Worm (Caenorhabditis elegans) whole organism, L1 larva: ENCODE results near the gene ZK688.12.

Source experiments
- C04F5.9 ChIP-seq: sonication (generic microtip); optimal IDR thresholded peaks from 2 replicates; lab custom pipeline; 2016; ENCODE audit warnings: missing genetic modification characterization, missing compliant biosample characterization
- Y116A8C.19 ChIP-seq: sonication (generic microtip); optimal IDR thresholded peaks from 2 replicates; lab custom pipeline; 2016; ENCODE audit warnings: missing compliant biosample characterization, missing genetic modification characterization, borderline replicate concordance
- ceh-63 ChIP-seq: fragments of 200-800 bp; sonication (Bioruptor generic); optimal IDR thresholded peaks from 2 replicates; lab custom pipeline; 2018; ENCODE audit warnings: mild to moderate bottlenecking, missing genetic modification characterization, missing compliant biosample characterization
- ceh-8 ChIP-seq: fragments of 200-800 bp; sonication (Bioruptor generic); optimal IDR thresholded peaks from 2 replicates; lab custom pipeline; 2018; ENCODE audit warnings: mild to moderate bottlenecking, missing genetic modification characterization, moderate library complexity, missing compliant biosample characterization
- ceh-82 ChIP-seq, 3 experiments: fragments of 150-350 bp in 1 of 3; sonication (generic microtip) in 2 of 3; optimal IDR thresholded peaks; 2 replicates each; lab custom pipeline; 2014 to 2017; ENCODE audit warnings: missing biosample characterization in 3 of 3, missing genetic modification characterization in 3 of 3
- ces-1 ChIP-seq: fragments of 150-350 bp; optimal IDR thresholded peaks from 2 replicates; lab custom pipeline; 2014; ENCODE audit warnings: missing biosample characterization, missing genetic modification reagents, missing genetic modification characterization
- dsc-1 ChIP-seq: sonication (generic microtip); optimal IDR thresholded peaks from 2 replicates; lab custom pipeline; 2016; ENCODE audit warnings: mild to moderate bottlenecking, missing genetic modification characterization, missing compliant biosample characterization
- efl-1 ChIP-seq, 4 experiments: fragments of 150-350 bp; optimal IDR thresholded peaks in 3 of 4; peaks in 1 of 4; 1 replicate in 1 of 4; 2 replicates in 3 of 4; lab custom pipeline; 2014; ENCODE audit warnings: missing biosample characterization in 2 of 4, missing genetic modification characterization in 2 of 4, missing genetic modification reagents in 2 of 4
- elt-2 ChIP-seq: sonication (generic microtip); optimal IDR thresholded peaks from 2 replicates; lab custom pipeline; 2016; ENCODE audit warnings: missing genetic modification characterization, mild to moderate bottlenecking, inconsistent platforms, missing compliant biosample characterization, missing genetic modification reagents
- elt-3 ChIP-seq, 6 experiments: fragments of 150-350 bp in 1 of 6; sonication (generic microtip); optimal IDR thresholded peaks; 2 replicates each; lab custom pipeline; 2017 to 2018; ENCODE audit warnings: missing biosample characterization in 6 of 6, missing genetic modification characterization in 6 of 6, inconsistent platforms in 1 of 6
- ets-5 ChIP-seq: fragments of 200-800 bp; sonication (Bioruptor generic); IDR thresholded peaks from 2 replicates; pipeline ENCODE4 v1.3.6; 2022; ENCODE audit warnings: missing genetic modification characterization, missing compliant biosample characterization
- fkh-8 ChIP-seq: sonication (generic microtip); optimal IDR thresholded peaks from 2 replicates; lab custom pipeline; 2016; ENCODE audit warnings: mild to moderate bottlenecking, missing genetic modification characterization, missing compliant biosample characterization
- fos-1 ChIP-seq: fragments of 150-350 bp; optimal IDR thresholded peaks from 2 replicates; lab custom pipeline; 2014; ENCODE audit warnings: missing biosample characterization, missing genetic modification characterization
- hlh-17 ChIP-seq: fragments of 200-800 bp; sonication (Bioruptor generic); optimal IDR thresholded peaks from 2 replicates; lab custom pipeline; 2018; ENCODE audit warnings: missing genetic modification characterization, mild to moderate bottlenecking, missing compliant biosample characterization, moderate library complexity, borderline replicate concordance
- jun-1 ChIP-seq: fragments of 150-350 bp; optimal IDR thresholded peaks from 2 replicates; lab custom pipeline; 2014; ENCODE audit warnings: missing biosample characterization, missing genetic modification reagents, missing genetic modification characterization
- lin-13 ChIP-seq: fragments of 150-350 bp; optimal IDR thresholded peaks from 2 replicates; lab custom pipeline; 2014; ENCODE audit warnings: missing biosample characterization, missing genetic modification reagents, missing genetic modification characterization
- lin-14 ChIP-seq: fragments of 200-800 bp; sonication (Bioruptor generic); optimal IDR thresholded peaks from 2 replicates; lab custom pipeline; 2018; ENCODE audit warnings: mild to moderate bottlenecking, missing genetic modification characterization, moderate library complexity, missing compliant biosample characterization
- lin-15B ChIP-seq: fragments of 150-350 bp; sonication (generic microtip); optimal IDR thresholded peaks from 3 replicates; lab custom pipeline; 2014; ENCODE audit warnings: missing biosample characterization, missing genetic modification characterization
- lin-35 ChIP-seq, 2 experiments: fragments of 150-350 bp; optimal IDR thresholded peaks; 2 replicates each; lab custom pipeline; 2014; ENCODE audit warnings: missing biosample characterization in 2 of 2, missing genetic modification characterization in 2 of 2, missing genetic modification reagents in 2 of 2
- lin-39 ChIP-seq: fragments of 150-350 bp; optimal IDR thresholded peaks from 2 replicates; lab custom pipeline; 2014; ENCODE audit warnings: missing biosample characterization, missing genetic modification reagents, missing genetic modification characterization
- lir-3 ChIP-seq: sonication (generic microtip); optimal IDR thresholded peaks from 2 replicates; lab custom pipeline; 2016; ENCODE audit warnings: mild to moderate bottlenecking, missing genetic modification characterization, moderate library complexity, missing compliant biosample characterization; ENCODE audit not compliant: poor library complexity
- lsy-2 ChIP-seq, 2 experiments: fragments of 150-350 bp; optimal IDR thresholded peaks; 2 replicates each; lab custom pipeline; 2014; ENCODE audit warnings: missing biosample characterization in 2 of 2, missing genetic modification characterization in 2 of 2
- mab-9 ChIP-seq: fragments of 200-800 bp; sonication (Bioruptor generic); IDR thresholded peaks from 2 replicates; pipeline ENCODE4 v1.3.6; 2022; ENCODE audit warnings: missing genetic modification reagents, missing genetic modification characterization, missing compliant biosample characterization
- nhr-11 ChIP-seq: fragments of 150-350 bp; optimal IDR thresholded peaks from 2 replicates; lab custom pipeline; 2014; ENCODE audit warnings: missing biosample characterization, missing genetic modification characterization
- nhr-19 ChIP-seq: fragments of 200-800 bp; sonication (Bioruptor generic); conservative IDR thresholded peaks from 2 replicates; pipeline ENCODE4 v1.3.6; 2022; ENCODE audit warnings: missing genetic modification characterization, missing compliant biosample characterization
- nhr-20 ChIP-seq: sonication (generic microtip); optimal IDR thresholded peaks from 2 replicates; lab custom pipeline; 2016; ENCODE audit warnings: mild to moderate bottlenecking, missing genetic modification characterization, missing compliant biosample characterization
- nhr-28 ChIP-seq: fragments of 150-350 bp; optimal IDR thresholded peaks from 2 replicates; lab custom pipeline; 2014; ENCODE audit warnings: missing biosample characterization, missing genetic modification characterization
- nhr-71 ChIP-seq: sonication (generic microtip); optimal IDR thresholded peaks from 2 replicates; lab custom pipeline; 2016; ENCODE audit warnings: mild to moderate bottlenecking, missing genetic modification characterization, moderate library complexity, missing compliant biosample characterization
- nhr-77 ChIP-seq: fragments of 150-350 bp; optimal IDR thresholded peaks from 2 replicates; lab custom pipeline; 2014; ENCODE audit warnings: missing biosample characterization, missing genetic modification characterization
- nhr-84 ChIP-seq: sonication (generic microtip); optimal IDR thresholded peaks from 2 replicates; lab custom pipeline; 2017; ENCODE audit warnings: missing biosample characterization, missing genetic modification characterization
- nhr-85 ChIP-seq: sonication (generic microtip); peaks from one replicate; lab custom pipeline; 2016; ENCODE audit warnings: missing genetic modification characterization, inconsistent platforms, missing compliant biosample characterization
- nhr-90 ChIP-seq: sonication (generic microtip); optimal IDR thresholded peaks from 2 replicates; lab custom pipeline; 2016; ENCODE audit warnings: mild to moderate bottlenecking, missing genetic modification characterization, missing compliant biosample characterization; ENCODE audit not compliant: poor library complexity
- pag-3 ChIP-seq: sonication (generic microtip); optimal IDR thresholded peaks from 2 replicates; lab custom pipeline; 2017; ENCODE audit warnings: missing genetic modification characterization, mild to moderate bottlenecking, missing compliant biosample characterization, antibody characterized with exemption, borderline replicate concordance; ENCODE audit not compliant: insufficient read depth
- skn-1 ChIP-seq: fragments of 150-350 bp; optimal IDR thresholded peaks from 2 replicates; lab custom pipeline; 2014; ENCODE audit warnings: missing biosample characterization, missing genetic modification characterization
- snu-23 ChIP-seq: sonication (generic microtip); optimal IDR thresholded peaks from 2 replicates; lab custom pipeline; 2016; ENCODE audit warnings: missing genetic modification characterization, missing compliant biosample characterization
- tbx-2 ChIP-seq: sonication (generic microtip); optimal IDR thresholded peaks from 2 replicates; lab custom pipeline; 2016; ENCODE audit warnings: missing genetic modification characterization, missing compliant biosample characterization
- tlp-1 ChIP-seq: fragments of 150-350 bp; optimal IDR thresholded peaks from 2 replicates; lab custom pipeline; 2014; ENCODE audit warnings: missing biosample characterization, missing genetic modification characterization
- unc-130 ChIP-seq: fragments of 150-350 bp; optimal IDR thresholded peaks from 2 replicates; lab custom pipeline; 2017; ENCODE audit warnings: missing biosample characterization, missing genetic modification characterization, inconsistent platforms
- unc-62 ChIP-seq: fragments of 150-350 bp; optimal IDR thresholded peaks from 2 replicates; lab custom pipeline; 2014; ENCODE audit warnings: missing biosample characterization, missing genetic modification reagents, missing genetic modification characterization
- unc-86 ChIP-seq: sonication (generic microtip); optimal IDR thresholded peaks from 2 replicates; lab custom pipeline; 2016; ENCODE audit warnings: missing genetic modification characterization, missing compliant biosample characterization
- zag-1 ChIP-seq: fragments of 150-350 bp; optimal IDR thresholded peaks from 2 replicates; lab custom pipeline; 2014; ENCODE audit warnings: missing biosample characterization, missing genetic modification characterization
- ztf-4 ChIP-seq: fragments of 150-350 bp; optimal IDR thresholded peaks from 2 replicates; lab custom pipeline; 2014; ENCODE audit warnings: missing biosample characterization, missing genetic modification characterization

The ZK688.12 gene

ce11 chrIII:7889036-7889435 lies 24.4 kb downstream of the ZK688.12 start:
- no peak for TF ChIP-seq elt-3 (tag; optimal IDR thresholded peaks at IDR 0.05; lab: Kevin White, UChicago)
- no peak for TF ChIP-seq efl-1 (optimal IDR thresholded peaks at IDR 0.05; lab: Kevin White, UChicago)
- peak in 1 of 2 experiments; percentile 91 for TF ChIP-seq efl-1 (GFP tag; optimal IDR thresholded peaks at IDR 0.05 in 1 of 2; lab: Kevin White, UChicago)

- TF ChIP-seq jun-1 (tag; lab: Kevin White, UChicago) (no peak), ceh-63 (GFP tag; lab: Kevin White, UChicago) (no peak), nhr-11 (no peak), lir-3 (tag; lab: Kevin White, UChicago) (no peak), ets-5 (no peak), elt-3 (tag; optimal IDR thresholded peaks at IDR 0.05; lab: Kevin White, UChicago) (no peak), lin-35 (GFP tag; optimal IDR thresholded peaks at IDR 0.05; lab: Kevin White, UChicago) (no peak), ceh-82 (tag; optimal IDR thresholded peaks at IDR 0.05; lab: Kevin White, UChicago) (no peak), unc-62 (GFP tag; lab: Kevin White, UChicago) (no peak), lin-13 (no peak), lin-15B (tag; lab: Kevin White, UChicago) (no peak), nhr-20 (tag; lab: Kevin White, UChicago) (no peak), dsc-1 (no peak), efl-1 (optimal IDR thresholded peaks at IDR 0.05; lab: Kevin White, UChicago) (no peak), efl-1 (GFP tag; optimal IDR thresholded peaks at IDR 0.05 in 1 of 2; lab: Kevin White, UChicago) (no peak), skn-1 (tag; lab: Kevin White, UChicago) (no peak)
- TF ChIP-seq, all 84 proteins: peak for 0
Observed at ce11 chrIII:7884863-7885262, 28.5 kb downstream of the ZK688.12 start, which contains the start of gene ZK688.11. Gene ZK688.11, minus strand, starts transcription at chrIII:7884963.

- no peak for TF ChIP-seq ztf-4 (tag; lab: Kevin White, UChicago)
- no peak for TF ChIP-seq nhr-28 (tag; lab: Kevin White, UChicago)
- no peak for TF ChIP-seq ceh-63 (GFP tag; lab: Kevin White, UChicago)
- TF ChIP-seq lsy-2 (tag; optimal IDR thresholded peaks at IDR 0.05; lab: Kevin White, UChicago): no peak
- TF ChIP-seq Y116A8C.19 (tag; lab: Kevin White, UChicago): no peak
- no peak for TF ChIP-seq hlh-17 (GFP tag; lab: Kevin White, UChicago)
- no peak for TF ChIP-seq mab-9
- no peak for TF ChIP-seq elt-2 (tag; lab: Kevin White, UChicago)
- TF ChIP-seq tbx-2 (tag; lab: Kevin White, UChicago): no peak
- no peak for TF ChIP-seq nhr-85 (tag; lab: Kevin White, UChicago)
- no peak for TF ChIP-seq nhr-11
- TF ChIP-seq fos-1 (tag; lab: Kevin White, UChicago): no peak
- TF ChIP-seq lin-39: no peak
- no peak for TF ChIP-seq nhr-90 (tag; lab: Kevin White, UChicago)
- TF ChIP-seq pag-3 (tag; lab: Kevin White, UChicago): no peak
- no peak for TF ChIP-seq ceh-8 (GFP tag; lab: Kevin White, UChicago)
Observed at ce11 chrIII:7882900-7883299, 30.5 kb downstream of the ZK688.12 start, which contains the start of gene ZK688.9. Gene ZK688.9, minus strand, starts transcription at chrIII:7883000.

- no peak for TF ChIP-seq lin-39
- TF ChIP-seq nhr-77 (tag; lab: Kevin White, UChicago): no peak
- TF ChIP-seq tbx-2 (tag; lab: Kevin White, UChicago): no peak
- TF ChIP-seq tlp-1 (tag; lab: Kevin White, UChicago): no peak
- TF ChIP-seq zag-1 (tag; lab: Kevin White, UChicago): no peak
- TF ChIP-seq lin-35 (GFP tag; optimal IDR thresholded peaks at IDR 0.05; lab: Kevin White, UChicago): no peak
- TF ChIP-seq C04F5.9 (tag; lab: Kevin White, UChicago): no peak
- TF ChIP-seq Y116A8C.19 (tag; lab: Kevin White, UChicago): no peak
- peak; percentile 21 for TF ChIP-seq unc-130 (tag; lab: Kevin White, UChicago)
- no peak for TF ChIP-seq fos-1 (tag; lab: Kevin White, UChicago)
- TF ChIP-seq nhr-71 (tag; lab: Kevin White, UChicago): peak; percentile 46
- TF ChIP-seq mab-9: no peak
- no peak for TF ChIP-seq nhr-28 (tag; lab: Kevin White, UChicago)
- peak; percentile 27 for TF ChIP-seq nhr-20 (tag; lab: Kevin White, UChicago)
- TF ChIP-seq snu-23 (GFP tag; lab: Kevin White, UChicago): peak; percentile 20
- peak; percentile 78 for TF ChIP-seq lin-14
- TF ChIP-seq nhr-84 (tag; lab: Kevin White, UChicago): no peak
- no peak for TF ChIP-seq skn-1 (tag; lab: Kevin White, UChicago)
- peak in 1 of 2 experiments; percentile 54 for TF ChIP-seq lsy-2 (tag; optimal IDR thresholded peaks at IDR 0.05; lab: Kevin White, UChicago)
- TF ChIP-seq jun-1 (tag; lab: Kevin White, UChicago): no peak
- TF ChIP-seq fkh-8: no peak
- no peak for TF ChIP-seq unc-86 (tag; lab: Kevin White, UChicago)
- TF ChIP-seq ces-1 (GFP tag; lab: Kevin White, UChicago): no peak
- TF ChIP-seq efl-1 (optimal IDR thresholded peaks at IDR 0.05; lab: Kevin White, UChicago): no peak
- peak in 1 of 2 experiments; percentile 61 for TF ChIP-seq efl-1 (GFP tag; optimal IDR thresholded peaks at IDR 0.05 in 1 of 2; lab: Kevin White, UChicago)
- no peak for TF ChIP-seq ceh-63 (GFP tag; lab: Kevin White, UChicago)
- TF ChIP-seq nhr-19 (GFP tag; lab: Robert Waterston, UW): peak; percentile 10; the same call in 1 of the 2 replicates
Observed at ce11 chrIII:7880132-7880715, 33.2 kb downstream of the ZK688.12 start.
